Worm (Caenorhabditis elegans) whole organism, midembryonic: ENCODE results near the gene srlf-12.

Source experiments
- T22C8.4 ChIP-seq: fragments of 200-800 bp; sonication (Bioruptor generic); IDR thresholded peaks from 2 replicates; pipeline ENCODE4 v1.3.6; 2022; ENCODE audit warnings: missing genetic modification characterization, missing compliant biosample characterization
- cog-1 ChIP-seq: sonication (generic microtip); optimal IDR thresholded peaks from 2 replicates; lab custom pipeline; 2016; ENCODE audit warnings: missing genetic modification characterization, missing compliant biosample characterization
- flt-1 ChIP-seq: fragments of 200-800 bp; sonication (Bioruptor generic); IDR thresholded peaks from 2 replicates; pipeline ENCODE4 v1.3.6; 2022; ENCODE audit warnings: missing genetic modification characterization, missing compliant biosample characterization
- klf-2 ChIP-seq: fragments of 200-800 bp; sonication (Bioruptor generic); conservative IDR thresholded peaks from 2 replicates; pipeline ENCODE4 v1.3.6; 2022; ENCODE audit warnings: missing genetic modification reagents, missing genetic modification characterization, missing compliant biosample characterization
- med-1 ChIP-seq: sonication (generic microtip); optimal IDR thresholded peaks from 2 replicates; lab custom pipeline; 2017; ENCODE audit warnings: missing genetic modification characterization, mild to moderate bottlenecking, missing compliant biosample characterization, antibody characterized with exemption, missing genetic modification reagents; ENCODE audit not compliant: insufficient read depth
- ref-1 ChIP-seq: fragments of 200-800 bp; sonication (Bioruptor generic); conservative IDR thresholded peaks from 2 replicates; pipeline ENCODE4 v1.3.6; 2022; ENCODE audit warnings: missing genetic modification reagents, missing genetic modification characterization, missing compliant biosample characterization
- tab-1 ChIP-seq: fragments of 200-800 bp; sonication (Bioruptor generic); IDR thresholded peaks from 2 replicates; pipeline ENCODE4 v1.3.6; 2022; ENCODE audit warnings: missing genetic modification characterization, missing compliant biosample characterization
- ztf-23 ChIP-seq: fragments of 200-800 bp; sonication (Bioruptor generic); IDR thresholded peaks from 2 replicates; pipeline ENCODE4 v1.3.6; 2022; ENCODE audit warnings: missing genetic modification reagents, missing genetic modification characterization, missing compliant biosample characterization
- ztf-29 ChIP-seq: fragments of 200-800 bp; sonication (Bioruptor generic); IDR thresholded peaks from 2 replicates; pipeline ENCODE4 v1.3.6; 2022; ENCODE audit warnings: missing genetic modification reagents, missing genetic modification characterization, missing compliant biosample characterization

srlf-12 gene

ce11 chrIV:10891993-10892392, at the start of gene srlf-12:
srlf-12 (minus strand) TSS chrIV:10892093.
- TF ChIP-seq tab-1 (GFP tag; lab: Robert Waterston, UW), result no peak
- TF ChIP-seq flt-1 (GFP tag; lab: Robert Waterston, UW), result no peak
- TF ChIP-seq ref-1, result no peak
- TF ChIP-seq med-1 (GFP tag; lab: Kevin White, UChicago), result no peak
- no peak for TF ChIP-seq klf-2 (GFP tag; lab: Robert Waterston, UW)
- no peak for TF ChIP-seq cog-1 (tag; lab: Kevin White, UChicago)
- TF ChIP-seq ztf-23 (GFP tag; lab: Robert Waterston, UW), result no peak
- TF ChIP-seq ztf-29 (GFP tag; lab: Robert Waterston, UW), result no peak
- TF ChIP-seq T22C8.4 (GFP tag; lab: Robert Waterston, UW), result no peak

DNA sequence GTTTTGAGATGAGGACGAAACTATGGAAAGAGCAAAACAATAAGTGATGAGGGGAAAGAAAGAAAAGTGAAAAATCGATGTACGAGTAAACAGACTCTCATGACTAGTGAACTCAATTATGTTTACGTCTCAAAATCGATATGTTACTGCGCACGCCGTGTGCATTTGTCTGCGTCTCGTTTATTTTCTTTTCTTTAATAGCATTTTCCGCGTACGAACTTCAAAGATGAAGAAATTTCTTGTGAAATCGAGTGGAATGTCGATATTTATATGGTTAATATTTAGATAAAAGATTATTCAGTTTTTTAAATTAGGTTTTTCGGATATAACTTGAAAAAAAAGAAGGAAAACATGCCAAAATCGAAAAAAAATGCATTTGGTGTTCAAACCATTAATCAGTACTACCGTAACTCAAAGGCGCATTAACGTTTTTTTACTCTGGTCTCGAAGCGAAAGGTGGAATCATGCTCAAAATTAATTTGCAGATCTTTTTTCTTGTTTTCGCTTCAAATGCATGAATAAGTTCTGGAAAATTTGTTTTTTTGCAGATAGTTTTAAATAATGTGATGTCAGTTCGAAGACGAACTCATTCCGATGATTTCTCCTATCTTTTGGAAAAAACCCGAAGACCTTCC, 45.1 kb upstream of the srlf-12 start, which contains the start of gene fic-1:
Gene fic-1 (plus strand): TSS at position 549 of the 635 bp plus-strand sequence.
- TF ChIP-seq ztf-23 (GFP tag; lab: Robert Waterston, UW), result no peak
- peak; percentile 25 for TF ChIP-seq cog-1 (tag; lab: Kevin White, UChicago)
- TF ChIP-seq T22C8.4 (GFP tag; lab: Robert Waterston, UW), result peak; percentile 74

ce11 chrIV:10935853-10936491, 44.1 kb upstream of the srlf-12 start, which contains the start of gene lgg-2:
lgg-2 (minus strand) TSS chrIV:10935903.
- no peak for TF ChIP-seq ref-1
- peak; percentile 65 for TF ChIP-seq cog-1 (tag; lab: Kevin White, UChicago)

DNA sequence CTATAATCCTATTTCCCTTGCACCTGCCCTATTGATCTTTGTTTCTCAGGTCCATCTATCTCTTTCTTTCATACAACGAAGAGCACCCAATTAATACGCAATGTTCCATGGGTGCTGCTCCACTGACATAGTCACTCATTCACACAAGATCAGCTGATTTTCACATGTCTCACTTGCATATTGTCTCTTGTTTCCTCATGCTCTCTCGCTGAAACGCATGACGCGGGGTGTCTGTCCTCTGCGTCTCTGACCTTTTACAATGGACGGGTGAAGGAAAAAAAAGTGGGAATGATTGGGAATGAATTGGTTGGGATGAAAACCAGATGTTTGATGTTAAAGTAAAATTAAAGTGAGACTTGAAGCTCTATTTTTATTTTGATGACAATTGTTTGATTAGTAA, 43.4 kb upstream of the srlf-12 start:
- TF ChIP-seq ztf-23 (GFP tag; lab: Robert Waterston, UW) (0 out of 2 replicates have a peak, but pooled peaks have one; percentile 19), flt-1 (GFP tag; lab: Robert Waterston, UW) (0 out of 2 replicates have a peak, but pooled peaks have one; percentile 34), cog-1 (tag; lab: Kevin White, UChicago) (peak; percentile 70), ref-1 (no peak), med-1 (GFP tag; lab: Kevin White, UChicago) (no peak), ztf-29 (GFP tag; lab: Robert Waterston, UW) (no peak), T22C8.4 (GFP tag; lab: Robert Waterston, UW) (no peak), tab-1 (GFP tag; lab: Robert Waterston, UW) (no peak), klf-2 (GFP tag; lab: Robert Waterston, UW) (no peak)

ce11 chrIV:10934786-10935185, 42.9 kb upstream of the srlf-12 start:
- TF ChIP-seq flt-1 (GFP tag; lab: Robert Waterston, UW), result no peak
- TF ChIP-seq med-1 (GFP tag; lab: Kevin White, UChicago), result no peak
- no peak for TF ChIP-seq ref-1
- no peak for TF ChIP-seq T22C8.4 (GFP tag; lab: Robert Waterston, UW)
- TF ChIP-seq ztf-29 (GFP tag; lab: Robert Waterston, UW), result no peak
- no peak for TF ChIP-seq tab-1 (GFP tag; lab: Robert Waterston, UW)
- TF ChIP-seq cog-1 (tag; lab: Kevin White, UChicago), result no peak
- no peak for TF ChIP-seq klf-2 (GFP tag; lab: Robert Waterston, UW)
- TF ChIP-seq ztf-23 (GFP tag; lab: Robert Waterston, UW), result no peak

ce11 chrIV:10933777-10934546, 42.1 kb upstream of the srlf-12 start:
- TF ChIP-seq klf-2 (GFP tag; lab: Robert Waterston, UW) (no peak), flt-1 (GFP tag; lab: Robert Waterston, UW) (0 out of 2 replicates have a peak, but pooled peaks have one; percentile 17), T22C8.4 (GFP tag; lab: Robert Waterston, UW) (no peak), tab-1 (GFP tag; lab: Robert Waterston, UW) (no peak)

- no peak for TF ChIP-seq ref-1
- TF ChIP-seq flt-1 (GFP tag; lab: Robert Waterston, UW), result 0 out of 2 replicates have a peak, but pooled peaks have one; percentile 37
- TF ChIP-seq klf-2 (GFP tag; lab: Robert Waterston, UW), result no peak
- TF ChIP-seq cog-1 (tag; lab: Kevin White, UChicago), result peak; percentile 35
- TF ChIP-seq med-1 (GFP tag; lab: Kevin White, UChicago), result no peak
Measured at ce11 chrIV:10933062-10933552, 41.2 kb upstream of the srlf-12 start, which contains the start of the genes dnc-1 and lsm-7. dnc-1 (minus strand) TSS chrIV:10933203. lsm-7 (plus strand) TSS chrIV:10933502.

- TF ChIP-seq ref-1, result no peak
- no peak for TF ChIP-seq klf-2 (GFP tag; lab: Robert Waterston, UW)
Measured at ce11 chrIV:10919770-10920169, 27.9 kb upstream of the srlf-12 start, which contains the start of gene rbr-2. rbr-2 (plus strand) TSS chrIV:10920070.

- TF ChIP-seq flt-1 (GFP tag; lab: Robert Waterston, UW) (peak; percentile 50; the same call in 1 of the 2 replicates), tab-1 (GFP tag; lab: Robert Waterston, UW) (no peak), ref-1 (no peak), med-1 (GFP tag; lab: Kevin White, UChicago) (no peak), ztf-29 (GFP tag; lab: Robert Waterston, UW) (no peak), ztf-23 (GFP tag; lab: Robert Waterston, UW) (no peak), cog-1 (tag; lab: Kevin White, UChicago) (peak; percentile 39)
Measured at ce11 chrIV:10918877-10919560, 27.1 kb upstream of the srlf-12 start.
